Fruit fly (Drosophila melanogaster) S2 (cell line): ENCODE data around the gene DENR.

Source experiments
- CG8478 ChIP-seq: fragments of >200 bp; optimal IDR thresholded peaks from 2 replicates; lab custom pipeline; 2018
- CTCF ChIP-seq, 2 experiments: fragments of >200 bp; optimal IDR thresholded peaks; 2 replicates each; lab custom pipeline; 2018

DNA sequence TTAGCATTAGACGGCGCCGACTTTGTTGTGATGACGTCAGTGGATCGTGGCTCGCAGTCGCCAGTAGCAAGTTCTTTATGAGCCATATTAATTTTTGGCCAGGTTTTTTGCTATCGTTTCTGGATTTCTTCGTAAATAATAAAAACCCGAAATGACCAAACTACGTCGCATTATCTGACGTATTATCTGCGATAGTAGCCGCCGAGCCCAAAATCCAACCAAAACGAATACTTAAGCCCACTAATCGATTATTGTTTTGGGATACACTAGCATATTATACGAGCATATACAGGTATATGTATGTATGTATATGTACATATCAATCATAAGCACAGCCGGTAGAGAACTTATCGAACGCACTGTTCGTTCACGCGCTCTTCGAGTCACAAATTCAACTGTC lies 40.4 kb upstream of the DENR start:
- no peak for TF ChIP-seq CTCF (optimal IDR thresholded peaks at IDR 0.05; lab: Kevin White, UChicago)
- no peak for TF ChIP-seq CG8478
